Worm (Caenorhabditis elegans) whole organism, L1 larva: ENCODE measurements around the gene F18E2.15.

Experiments
- F16B12.6 ChIP-seq: fragments of 150-350 bp; optimal IDR thresholded peaks from 2 replicates; lab custom pipeline; 2014; ENCODE audit warnings: missing biosample characterization, missing genetic modification characterization
- Y116A8C.19 ChIP-seq: sonication (generic microtip); optimal IDR thresholded peaks from 2 replicates; lab custom pipeline; 2016; ENCODE audit warnings: missing compliant biosample characterization, missing genetic modification characterization, borderline replicate concordance
- aly-2 ChIP-seq: fragments of 150-350 bp; optimal IDR thresholded peaks from 2 replicates; lab custom pipeline; 2014; ENCODE audit warnings: missing biosample characterization, missing genetic modification characterization
- blmp-1 ChIP-seq: fragments of 150-350 bp; optimal IDR thresholded peaks from 2 replicates; lab custom pipeline; 2014; ENCODE audit warnings: missing biosample characterization, missing genetic modification characterization
- ceh-88 ChIP-seq: fragments of 200-800 bp; sonication (Bioruptor generic); IDR thresholded peaks from 2 replicates; pipeline ENCODE4 v1.3.6; 2022; ENCODE audit warnings: missing genetic modification characterization, missing compliant biosample characterization
- ces-1 ChIP-seq: fragments of 150-350 bp; optimal IDR thresholded peaks from 2 replicates; lab custom pipeline; 2014; ENCODE audit warnings: missing biosample characterization, missing genetic modification reagents, missing genetic modification characterization
- dpl-1 ChIP-seq, 3 experiments: fragments of 150-350 bp in 2 of 3; sonication (generic microtip) in 1 of 3; optimal IDR thresholded peaks; 2 replicates each; lab custom pipeline; 2014 to 2017; ENCODE audit warnings: missing biosample characterization in 3 of 3, missing genetic modification characterization in 3 of 3, missing genetic modification reagents in 3 of 3
- dsc-1 ChIP-seq: sonication (generic microtip); optimal IDR thresholded peaks from 2 replicates; lab custom pipeline; 2016; ENCODE audit warnings: mild to moderate bottlenecking, missing genetic modification characterization, missing compliant biosample characterization
- efl-1 ChIP-seq, 4 experiments: fragments of 150-350 bp; optimal IDR thresholded peaks in 3 of 4; peaks in 1 of 4; 1 replicate in 1 of 4; 2 replicates in 3 of 4; lab custom pipeline; 2014; ENCODE audit warnings: missing biosample characterization in 2 of 4, missing genetic modification characterization in 2 of 4, missing genetic modification reagents in 2 of 4
- elt-2 ChIP-seq: sonication (generic microtip); optimal IDR thresholded peaks from 2 replicates; lab custom pipeline; 2016; ENCODE audit warnings: missing genetic modification characterization, mild to moderate bottlenecking, inconsistent platforms, missing compliant biosample characterization, missing genetic modification reagents
- elt-3 ChIP-seq, 6 experiments: fragments of 150-350 bp in 1 of 6; sonication (generic microtip); optimal IDR thresholded peaks; 2 replicates each; lab custom pipeline; 2017 to 2018; ENCODE audit warnings: missing biosample characterization in 6 of 6, missing genetic modification characterization in 6 of 6, inconsistent platforms in 1 of 6
- fkh-10 ChIP-seq: sonication (generic microtip); optimal IDR thresholded peaks from 2 replicates; lab custom pipeline; 2017; ENCODE audit warnings: missing biosample characterization, missing genetic modification reagents, missing genetic modification characterization
- hpl-2 ChIP-seq: fragments of 150-350 bp; optimal IDR thresholded peaks from 2 replicates; lab custom pipeline; 2014; ENCODE audit warnings: missing biosample characterization, missing genetic modification reagents, missing genetic modification characterization
- lin-13 ChIP-seq: fragments of 150-350 bp; optimal IDR thresholded peaks from 2 replicates; lab custom pipeline; 2014; ENCODE audit warnings: missing biosample characterization, missing genetic modification reagents, missing genetic modification characterization
- lin-14 ChIP-seq: fragments of 200-800 bp; sonication (Bioruptor generic); optimal IDR thresholded peaks from 2 replicates; lab custom pipeline; 2018; ENCODE audit warnings: mild to moderate bottlenecking, missing genetic modification characterization, moderate library complexity, missing compliant biosample characterization
- lsy-2 ChIP-seq, 2 experiments: fragments of 150-350 bp; optimal IDR thresholded peaks; 2 replicates each; lab custom pipeline; 2014; ENCODE audit warnings: missing biosample characterization in 2 of 2, missing genetic modification characterization in 2 of 2
- mef-2 ChIP-seq: fragments of 150-350 bp; optimal IDR thresholded peaks from 2 replicates; lab custom pipeline; 2014; ENCODE audit warnings: missing biosample characterization, missing genetic modification characterization
- mep-1 ChIP-seq: fragments of 150-350 bp; optimal IDR thresholded peaks from 2 replicates; lab custom pipeline; 2014; ENCODE audit warnings: missing biosample characterization, missing genetic modification characterization
- nhr-11 ChIP-seq: fragments of 150-350 bp; optimal IDR thresholded peaks from 2 replicates; lab custom pipeline; 2014; ENCODE audit warnings: missing biosample characterization, missing genetic modification characterization
- nhr-19 ChIP-seq: fragments of 200-800 bp; sonication (Bioruptor generic); conservative IDR thresholded peaks from 2 replicates; pipeline ENCODE4 v1.3.6; 2022; ENCODE audit warnings: missing genetic modification characterization, missing compliant biosample characterization
- nhr-28 ChIP-seq: fragments of 150-350 bp; optimal IDR thresholded peaks from 2 replicates; lab custom pipeline; 2014; ENCODE audit warnings: missing biosample characterization, missing genetic modification characterization
- nhr-76 ChIP-seq: sonication (generic microtip); optimal IDR thresholded peaks from 2 replicates; lab custom pipeline; 2017; ENCODE audit warnings: missing biosample characterization, missing genetic modification characterization
- nhr-90 ChIP-seq: sonication (generic microtip); optimal IDR thresholded peaks from 2 replicates; lab custom pipeline; 2016; ENCODE audit warnings: mild to moderate bottlenecking, missing genetic modification characterization, missing compliant biosample characterization; ENCODE audit not compliant: poor library complexity
- pax-3 ChIP-seq: fragments of 200-800 bp; sonication (Bioruptor generic); optimal IDR thresholded peaks from 2 replicates; lab custom pipeline; 2018; ENCODE audit warnings: mild to moderate bottlenecking, missing genetic modification characterization, moderate library complexity, missing compliant biosample characterization
- pqm-1 ChIP-seq: sonication (generic microtip); optimal IDR thresholded peaks from 3 replicates; lab custom pipeline; 2017; ENCODE audit warnings: missing biosample characterization, missing genetic modification characterization
- rnt-1 ChIP-seq: sonication (generic microtip); optimal IDR thresholded peaks from 2 replicates; lab custom pipeline; 2016; ENCODE audit warnings: mild to moderate bottlenecking, missing genetic modification characterization, moderate library complexity, missing compliant biosample characterization
- skn-1 ChIP-seq: fragments of 150-350 bp; optimal IDR thresholded peaks from 2 replicates; lab custom pipeline; 2014; ENCODE audit warnings: missing biosample characterization, missing genetic modification characterization
- snpc-4 ChIP-seq: fragments of 150-350 bp; optimal IDR thresholded peaks from 2 replicates; lab custom pipeline; 2014; ENCODE audit warnings: missing biosample characterization, missing genetic modification characterization
- sox-4 ChIP-seq: sonication (generic microtip); optimal IDR thresholded peaks from 2 replicates; lab custom pipeline; 2016; ENCODE audit warnings: missing genetic modification characterization, missing compliant biosample characterization
- tlp-1 ChIP-seq: fragments of 150-350 bp; optimal IDR thresholded peaks from 2 replicates; lab custom pipeline; 2014; ENCODE audit warnings: missing biosample characterization, missing genetic modification characterization
- unc-62 ChIP-seq: fragments of 150-350 bp; optimal IDR thresholded peaks from 2 replicates; lab custom pipeline; 2014; ENCODE audit warnings: missing biosample characterization, missing genetic modification reagents, missing genetic modification characterization
- unc-86 ChIP-seq: sonication (generic microtip); optimal IDR thresholded peaks from 2 replicates; lab custom pipeline; 2016; ENCODE audit warnings: missing genetic modification characterization, missing compliant biosample characterization
- ztf-11 ChIP-seq, 2 experiments: sonication (generic microtip); optimal IDR thresholded peaks; 2 replicates each; lab custom pipeline; 2016 to 2017; ENCODE audit warnings: missing genetic modification characterization in 2 of 2, missing biosample characterization in 1 of 2, missing compliant biosample characterization in 1 of 2
- ztf-4 ChIP-seq: fragments of 150-350 bp; optimal IDR thresholded peaks from 2 replicates; lab custom pipeline; 2014; ENCODE audit warnings: missing biosample characterization, missing genetic modification characterization

F18E2.15 gene

ce11 chrV:12749558-12749957 is 11.3 kb downstream of the F18E2.15 start:
- TF ChIP-seq ceh-88 = no peak
- TF ChIP-seq F16B12.6 (tag; lab: Kevin White, UChicago) = no peak
- TF ChIP-seq elt-3 (tag; optimal IDR thresholded peaks at IDR 0.05; lab: Kevin White, UChicago) = no peak
- TF ChIP-seq nhr-11 (tag; lab: Kevin White, UChicago) = no peak
- TF ChIP-seq nhr-76 (tag; lab: Kevin White, UChicago) = no peak
- no peak for TF ChIP-seq rnt-1 (tag; lab: Kevin White, UChicago)
- no peak for TF ChIP-seq hpl-2 (GFP tag; lab: Kevin White, UChicago)
- TF ChIP-seq skn-1 = no peak
- TF ChIP-seq mef-2 (tag; lab: Kevin White, UChicago) = no peak
- no peak for TF ChIP-seq dsc-1 (tag; lab: Kevin White, UChicago)
- no peak for TF ChIP-seq mep-1 (tag; lab: Kevin White, UChicago)

- TF ChIP-seq ztf-4 (no peak), unc-62 (GFP tag; lab: Kevin White, UChicago) (no peak), tlp-1 (tag; lab: Kevin White, UChicago) (no peak), F16B12.6 (tag; lab: Kevin White, UChicago) (no peak), nhr-90 (tag; lab: Kevin White, UChicago) (no peak), sox-4 (tag; lab: Kevin White, UChicago) (no peak), elt-2 (no peak), dpl-1 (GFP tag; optimal IDR thresholded peaks at IDR 0.05; lab: Kevin White, UChicago) (no peak), unc-86 (no peak), Y116A8C.19 (no peak), elt-3 (tag; optimal IDR thresholded peaks at IDR 0.05; lab: Kevin White, UChicago) (no peak), fkh-10 (GFP tag; lab: Kevin White, UChicago) (peak; percentile 93), ceh-88 (no peak), aly-2 (no peak), lin-14 (GFP tag; lab: Kevin White, UChicago) (peak; percentile 36), ces-1 (peak; percentile 43)
Measured at ce11 chrV:12747856-12748255, 13.0 kb downstream of the F18E2.15 start, which contains the start of gene C15C8.5. Gene C15C8.5 (plus strand): TSS chrV:12748007.

- TF ChIP-seq hpl-2 (GFP tag; lab: Kevin White, UChicago) = no peak
- TF ChIP-seq snpc-4 (tag; lab: Kevin White, UChicago) = no peak
- TF ChIP-seq blmp-1 (tag; lab: Kevin White, UChicago) = peak; percentile 74
- TF ChIP-seq dpl-1 (GFP tag; optimal IDR thresholded peaks at IDR 0.05; lab: Kevin White, UChicago) = peak in 1 of 3 experiments; percentile 40
- peak; percentile 12 for TF ChIP-seq rnt-1 (tag; lab: Kevin White, UChicago)
- TF ChIP-seq pax-3 (tag; lab: Kevin White, UChicago) = no peak
- peak; percentile 15 to 20 for TF ChIP-seq efl-1 (optimal IDR thresholded peaks at IDR 0.05; lab: Kevin White, UChicago)
- TF ChIP-seq efl-1 (GFP tag; optimal IDR thresholded peaks at IDR 0.05 in 1 of 2; lab: Kevin White, UChicago) = peak; percentile 12 to 85
- TF ChIP-seq mep-1 (tag; lab: Kevin White, UChicago) = peak; percentile 37
- no peak for TF ChIP-seq nhr-28 (tag; lab: Kevin White, UChicago)
- peak in 1 of 2 experiments; percentile 50 for TF ChIP-seq lsy-2 (tag; optimal IDR thresholded peaks at IDR 0.05; lab: Kevin White, UChicago)
- peak; percentile 9 for TF ChIP-seq lin-13 (GFP tag; lab: Kevin White, UChicago)
- no peak for TF ChIP-seq ztf-11 (tag; optimal IDR thresholded peaks at IDR 0.05; lab: Kevin White, UChicago)
Measured at ce11 chrV:12747431-12747830, 13.4 kb downstream of the F18E2.15 start, which contains the start of gene C15C8.4. Gene C15C8.4 (minus strand): TSS chrV:12747463.

ce11 chrV:12744979-12745378 is 15.8 kb downstream of the F18E2.15 start, which contains the start of gene C15C8.7:
Gene C15C8.7 (minus strand): TSS chrV:12745050.
- peak; percentile 52 for TF ChIP-seq pqm-1
- no peak for TF ChIP-seq nhr-19 (GFP tag; lab: Robert Waterston, UW)
- TF ChIP-seq elt-2 = peak; percentile 75
- no peak for TF ChIP-seq nhr-28 (tag; lab: Kevin White, UChicago)
- TF ChIP-seq aly-2 = no peak
